Worm (Caenorhabditis elegans): ENCODE data around the gene clec-121.

DNA sequence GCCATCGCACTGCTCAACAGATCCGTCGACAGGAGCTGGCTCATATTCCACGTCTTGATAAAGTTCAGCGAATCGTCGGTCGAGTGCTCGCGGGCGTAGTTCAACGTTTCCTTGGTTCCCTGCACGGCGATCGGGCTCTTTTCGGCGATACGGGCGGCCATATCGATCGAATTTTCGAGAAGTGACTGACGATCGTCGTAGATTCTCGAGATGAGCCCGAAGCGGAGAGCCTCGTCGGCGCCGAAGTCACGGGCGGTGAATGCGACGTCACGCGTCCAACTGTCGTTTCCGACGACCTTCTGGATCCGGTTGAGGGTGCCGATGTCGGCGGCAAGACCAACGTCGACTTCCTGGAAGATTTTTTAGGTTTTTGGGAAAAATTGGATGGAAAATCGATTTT, 7.4 kb downstream of the clec-121 start:
- TF ChIP-seq sma-3 (GFP tag; optimal IDR thresholded peaks at IDR 0.05) = no peak
- TF ChIP-seq nhr-10 (tag; optimal IDR thresholded peaks at IDR 0.05) = no peak
- no peak for TF ChIP-seq ztf-4 (tag; optimal IDR thresholded peaks at IDR 0.05)
- TF ChIP-seq nhr-12 (tag; optimal IDR thresholded peaks at IDR 0.05) = no peak
- no peak for TF ChIP-seq ceh-82 (tag; optimal IDR thresholded peaks at IDR 0.05)
- TF ChIP-seq R02D3.7 (tag; optimal IDR thresholded peaks at IDR 0.05) = no peak
- TF ChIP-seq mab-5 (tag; optimal IDR thresholded peaks at IDR 0.05) = no peak
- TF ChIP-seq elt-1 (tag; optimal IDR thresholded peaks at IDR 0.05) = no peak

All from whole organism, L2 larva.